Worm (Caenorhabditis elegans) whole organism, L1 larva: Measurements from ENCODE around the gene gsnl-1.

ENCODE experiments used
- C34B4.2 ChIP-seq: sonication (generic microtip); optimal IDR thresholded peaks from 2 replicates; lab custom pipeline; 2017; ENCODE audit warnings: mild to moderate bottlenecking, missing genetic modification characterization, missing compliant biosample characterization
- Y116A8C.19 ChIP-seq: sonication (generic microtip); optimal IDR thresholded peaks from 2 replicates; lab custom pipeline; 2016; ENCODE audit warnings: missing compliant biosample characterization, missing genetic modification characterization, borderline replicate concordance
- aly-2 ChIP-seq: fragments of 150-350 bp; optimal IDR thresholded peaks from 2 replicates; lab custom pipeline; 2014; ENCODE audit warnings: missing biosample characterization, missing genetic modification characterization
- ama-1 ChIP-seq: fragments of 150-350 bp; optimal IDR thresholded peaks from 2 replicates; lab custom pipeline; 2014
- blmp-1 ChIP-seq: fragments of 150-350 bp; optimal IDR thresholded peaks from 2 replicates; lab custom pipeline; 2014; ENCODE audit warnings: missing biosample characterization, missing genetic modification characterization
- ceh-63 ChIP-seq: fragments of 200-800 bp; sonication (Bioruptor generic); optimal IDR thresholded peaks from 2 replicates; lab custom pipeline; 2018; ENCODE audit warnings: mild to moderate bottlenecking, missing genetic modification characterization, missing compliant biosample characterization
- ceh-88 ChIP-seq: fragments of 200-800 bp; sonication (Bioruptor generic); IDR thresholded peaks from 2 replicates; pipeline ENCODE4 v1.3.6; 2022; ENCODE audit warnings: missing genetic modification characterization, missing compliant biosample characterization
- ceh-90 ChIP-seq: sonication (generic microtip); optimal IDR thresholded peaks from 2 replicates; lab custom pipeline; 2016; ENCODE audit warnings: missing genetic modification characterization, missing compliant biosample characterization
- dsc-1 ChIP-seq: sonication (generic microtip); optimal IDR thresholded peaks from 2 replicates; lab custom pipeline; 2016; ENCODE audit warnings: mild to moderate bottlenecking, missing genetic modification characterization, missing compliant biosample characterization
- egl-13 ChIP-seq: sonication (generic microtip); optimal IDR thresholded peaks from 2 replicates; lab custom pipeline; 2016; ENCODE audit warnings: missing genotype, missing genetic modification reagents, missing genetic modification characterization, missing compliant biosample characterization
- egl-27 ChIP-seq, 2 experiments: fragments of 150-350 bp in 1 of 2; sonication (generic microtip); optimal IDR thresholded peaks; 3 replicates each; lab custom pipeline; 2017 to 2018; ENCODE audit warnings: missing biosample characterization in 2 of 2, missing genetic modification characterization in 2 of 2, missing genetic modification reagents in 2 of 2
- elt-2 ChIP-seq: sonication (generic microtip); optimal IDR thresholded peaks from 2 replicates; lab custom pipeline; 2016; ENCODE audit warnings: missing genetic modification characterization, mild to moderate bottlenecking, inconsistent platforms, missing compliant biosample characterization, missing genetic modification reagents
- elt-3 ChIP-seq, 6 experiments: fragments of 150-350 bp in 1 of 6; sonication (generic microtip); optimal IDR thresholded peaks; 2 replicates each; lab custom pipeline; 2017 to 2018; ENCODE audit warnings: missing biosample characterization in 6 of 6, missing genetic modification characterization in 6 of 6, inconsistent platforms in 1 of 6
- ets-5 ChIP-seq: fragments of 200-800 bp; sonication (Bioruptor generic); IDR thresholded peaks from 2 replicates; pipeline ENCODE4 v1.3.6; 2022; ENCODE audit warnings: missing genetic modification characterization, missing compliant biosample characterization
- fkh-4 ChIP-seq: sonication (generic microtip); optimal IDR thresholded peaks from 2 replicates; lab custom pipeline; 2016; ENCODE audit warnings: missing compliant biosample characterization, missing genetic modification characterization, borderline replicate concordance
- fkh-8 ChIP-seq: sonication (generic microtip); optimal IDR thresholded peaks from 2 replicates; lab custom pipeline; 2016; ENCODE audit warnings: mild to moderate bottlenecking, missing genetic modification characterization, missing compliant biosample characterization
- lin-13 ChIP-seq: fragments of 150-350 bp; optimal IDR thresholded peaks from 2 replicates; lab custom pipeline; 2014; ENCODE audit warnings: missing biosample characterization, missing genetic modification reagents, missing genetic modification characterization
- lir-3 ChIP-seq: sonication (generic microtip); optimal IDR thresholded peaks from 2 replicates; lab custom pipeline; 2016; ENCODE audit warnings: mild to moderate bottlenecking, missing genetic modification characterization, moderate library complexity, missing compliant biosample characterization; ENCODE audit not compliant: poor library complexity
- mdl-1 ChIP-seq, 2 experiments: fragments of 150-350 bp; optimal IDR thresholded peaks; 2 replicates each; lab custom pipeline; 2014 to 2017; ENCODE audit warnings: missing biosample characterization in 2 of 2, missing genetic modification characterization in 2 of 2, inconsistent platforms in 1 of 2
- mep-1 ChIP-seq: fragments of 150-350 bp; optimal IDR thresholded peaks from 2 replicates; lab custom pipeline; 2014; ENCODE audit warnings: missing biosample characterization, missing genetic modification characterization
- nhr-12 ChIP-seq: sonication (generic microtip); optimal IDR thresholded peaks from 2 replicates; lab custom pipeline; 2017; ENCODE audit warnings: missing biosample characterization, missing genetic modification characterization
- nhr-20 ChIP-seq: sonication (generic microtip); optimal IDR thresholded peaks from 2 replicates; lab custom pipeline; 2016; ENCODE audit warnings: mild to moderate bottlenecking, missing genetic modification characterization, missing compliant biosample characterization
- nhr-47 ChIP-seq: sonication (generic microtip); optimal IDR thresholded peaks from 2 replicates; lab custom pipeline; 2016; ENCODE audit warnings: mild to moderate bottlenecking, missing genetic modification characterization, moderate library complexity, missing compliant biosample characterization
- nhr-71 ChIP-seq: sonication (generic microtip); optimal IDR thresholded peaks from 2 replicates; lab custom pipeline; 2016; ENCODE audit warnings: mild to moderate bottlenecking, missing genetic modification characterization, moderate library complexity, missing compliant biosample characterization
- nhr-76 ChIP-seq: sonication (generic microtip); optimal IDR thresholded peaks from 2 replicates; lab custom pipeline; 2017; ENCODE audit warnings: missing biosample characterization, missing genetic modification characterization
- pag-3 ChIP-seq: sonication (generic microtip); optimal IDR thresholded peaks from 2 replicates; lab custom pipeline; 2017; ENCODE audit warnings: missing genetic modification characterization, mild to moderate bottlenecking, missing compliant biosample characterization, antibody characterized with exemption, borderline replicate concordance; ENCODE audit not compliant: insufficient read depth
- pax-3 ChIP-seq: fragments of 200-800 bp; sonication (Bioruptor generic); optimal IDR thresholded peaks from 2 replicates; lab custom pipeline; 2018; ENCODE audit warnings: mild to moderate bottlenecking, missing genetic modification characterization, moderate library complexity, missing compliant biosample characterization
- snpc-4 ChIP-seq: fragments of 150-350 bp; optimal IDR thresholded peaks from 2 replicates; lab custom pipeline; 2014; ENCODE audit warnings: missing biosample characterization, missing genetic modification characterization
- snu-23 ChIP-seq: sonication (generic microtip); optimal IDR thresholded peaks from 2 replicates; lab custom pipeline; 2016; ENCODE audit warnings: missing genetic modification characterization, missing compliant biosample characterization
- sox-4 ChIP-seq: sonication (generic microtip); optimal IDR thresholded peaks from 2 replicates; lab custom pipeline; 2016; ENCODE audit warnings: missing genetic modification characterization, missing compliant biosample characterization
- swsn-7 ChIP-seq: sonication (generic microtip); optimal IDR thresholded peaks from 2 replicates; lab custom pipeline; 2016; ENCODE audit warnings: missing genetic modification characterization, missing compliant biosample characterization
- unc-30 ChIP-seq: sonication (generic microtip); optimal IDR thresholded peaks from 2 replicates; lab custom pipeline; 2017; ENCODE audit warnings: missing biosample characterization, missing genetic modification characterization
- unc-86 ChIP-seq: sonication (generic microtip); optimal IDR thresholded peaks from 2 replicates; lab custom pipeline; 2016; ENCODE audit warnings: missing genetic modification characterization, missing compliant biosample characterization
- unc-98 ChIP-seq: fragments of 200-800 bp; sonication (Bioruptor generic); IDR thresholded peaks from 2 replicates; pipeline ENCODE4 v1.3.6; 2022; ENCODE audit warnings: missing genetic modification characterization, missing compliant biosample characterization
- xbp-1 ChIP-seq: sonication (generic microtip); optimal IDR thresholded peaks from 2 replicates; lab custom pipeline; 2016; ENCODE audit warnings: missing genetic modification characterization, missing compliant biosample characterization
- zag-1 ChIP-seq: fragments of 150-350 bp; optimal IDR thresholded peaks from 2 replicates; lab custom pipeline; 2014; ENCODE audit warnings: missing biosample characterization, missing genetic modification characterization
- ztf-4 ChIP-seq: fragments of 150-350 bp; optimal IDR thresholded peaks from 2 replicates; lab custom pipeline; 2014; ENCODE audit warnings: missing biosample characterization, missing genetic modification characterization

gsnl-1 gene

DNA sequence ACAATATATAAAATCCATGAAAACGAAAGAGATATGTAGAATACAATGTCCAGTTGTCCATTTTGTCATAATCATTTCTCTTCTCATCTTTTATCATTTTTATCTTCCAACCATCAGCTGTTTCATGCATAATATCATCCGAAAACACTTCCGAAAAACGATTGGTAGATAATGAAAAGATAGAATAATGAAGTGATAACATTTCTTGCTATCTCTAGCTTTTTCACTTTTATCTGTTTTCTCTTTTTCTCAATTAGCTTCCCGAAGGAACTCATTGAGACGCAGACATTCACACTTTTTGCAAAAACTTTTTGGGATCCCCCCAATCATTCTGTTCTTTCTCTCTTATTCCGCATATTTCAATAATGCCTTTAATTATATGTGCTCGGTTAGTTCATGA, 42.9 kb upstream of the gsnl-1 start:
- TF ChIP-seq blmp-1 (tag; lab: Kevin White, UChicago) (peak; percentile 95), ceh-63 (GFP tag; lab: Kevin White, UChicago) (no peak), unc-86 (no peak), elt-2 (tag; lab: Kevin White, UChicago) (peak; percentile 60), nhr-20 (no peak), elt-3 (tag; optimal IDR thresholded peaks at IDR 0.05; lab: Kevin White, UChicago) (peak in 1 of 6 experiments; percentile 31)

DNA sequence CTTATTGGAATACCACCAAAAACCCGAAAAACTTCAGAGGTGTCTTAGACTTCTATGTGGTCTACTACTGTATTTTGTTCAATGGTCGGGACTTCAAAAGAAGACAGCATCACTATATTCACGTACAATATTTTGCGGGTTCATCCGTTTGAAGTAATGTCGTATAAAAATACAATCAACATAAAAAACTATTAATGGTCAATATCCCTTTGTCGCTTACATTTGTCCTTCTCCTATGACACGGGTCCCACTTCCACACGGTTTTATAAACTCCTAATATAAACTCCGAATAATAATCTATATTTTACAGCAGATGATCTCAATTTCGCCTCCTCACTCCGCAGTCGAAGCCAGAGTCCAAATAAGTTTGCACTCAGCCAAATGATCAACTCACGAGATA, 39.3 kb upstream of the gsnl-1 start:
- TF ChIP-seq C34B4.2 (no peak), lir-3 (tag; lab: Kevin White, UChicago) (no peak), unc-98 (GFP tag; lab: Robert Waterston, UW) (no peak), sox-4 (tag; lab: Kevin White, UChicago) (no peak), ztf-4 (tag; lab: Kevin White, UChicago) (no peak), ama-1 (no peak), snu-23 (GFP tag; lab: Kevin White, UChicago) (no peak), ceh-88 (GFP tag; lab: Robert Waterston, UW) (no peak), Y116A8C.19 (tag; lab: Kevin White, UChicago) (no peak), ceh-63 (GFP tag; lab: Kevin White, UChicago) (no peak), mdl-1 (tag; optimal IDR thresholded peaks at IDR 0.05; lab: Kevin White, UChicago) (no peak), ets-5 (GFP tag; lab: Robert Waterston, UW) (no peak), nhr-47 (no peak), xbp-1 (tag; lab: Kevin White, UChicago) (no peak), egl-27 (tag; optimal IDR thresholded peaks at IDR 0.05; lab: Kevin White, UChicago) (no peak)

DNA sequence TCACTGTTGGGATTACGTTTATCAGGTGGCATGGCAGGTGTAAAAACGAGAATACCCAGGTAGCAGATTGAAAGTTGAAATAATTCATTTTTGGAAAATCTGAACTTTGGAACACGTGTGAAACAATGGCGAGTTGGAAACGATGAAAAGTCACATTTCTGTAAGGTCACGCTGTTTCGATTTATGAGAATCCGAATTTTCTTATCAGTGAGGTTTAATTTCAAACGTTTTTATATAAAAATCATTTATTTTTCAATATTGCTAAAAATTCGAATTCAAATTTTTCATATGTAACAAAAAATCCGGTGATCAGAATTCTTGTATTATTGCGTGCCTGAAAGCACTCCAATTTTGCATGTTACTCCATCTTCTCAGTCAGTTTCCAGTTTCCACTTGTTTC, 34.2 kb upstream of the gsnl-1 start, which contains the start of gene F07D3.3:
Gene F07D3.3 (minus strand): TSS at position 101 of the 400 bp plus-strand sequence.
- TF ChIP-seq swsn-7 (tag; lab: Kevin White, UChicago): no peak
- TF ChIP-seq ceh-90 (tag; lab: Kevin White, UChicago): no peak
- TF ChIP-seq snpc-4 (tag; lab: Kevin White, UChicago): no peak
- no peak for TF ChIP-seq pag-3 (tag; lab: Kevin White, UChicago)
- no peak for TF ChIP-seq lin-13 (GFP tag; lab: Kevin White, UChicago)
- TF ChIP-seq nhr-76: no peak
- TF ChIP-seq unc-30 (tag; lab: Kevin White, UChicago): no peak
- no peak for TF ChIP-seq nhr-12 (tag; lab: Kevin White, UChicago)

DNA sequence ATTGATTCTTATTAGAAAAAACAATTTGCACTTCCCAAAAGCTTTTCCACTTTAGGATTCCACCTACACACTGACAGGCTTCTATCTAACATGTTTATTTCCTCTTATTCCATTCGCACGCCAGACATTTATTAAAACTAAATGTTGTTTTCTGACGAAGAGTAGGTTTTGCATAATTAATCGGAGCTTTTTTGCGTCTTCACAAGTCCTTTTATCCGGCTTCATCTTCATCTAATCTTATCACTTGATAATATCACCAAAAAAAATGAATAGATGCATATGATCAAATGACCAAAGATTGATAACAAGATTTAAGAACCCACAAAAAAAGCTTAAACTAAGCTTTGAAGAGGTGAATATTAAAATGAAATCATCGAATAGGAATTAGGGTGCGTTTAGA, 31.3 kb upstream of the gsnl-1 start:
- no peak for TF ChIP-seq C34B4.2
- TF ChIP-seq sox-4 (tag; lab: Kevin White, UChicago): peak; percentile 45
- peak; percentile 16 for TF ChIP-seq fkh-8 (tag; lab: Kevin White, UChicago)
- no peak for TF ChIP-seq blmp-1 (tag; lab: Kevin White, UChicago)
- no peak for TF ChIP-seq egl-27 (tag; optimal IDR thresholded peaks at IDR 0.05; lab: Kevin White, UChicago)
- TF ChIP-seq aly-2 (tag; lab: Kevin White, UChicago): no peak
- TF ChIP-seq egl-13 (tag; lab: Kevin White, UChicago): peak; percentile 47
- TF ChIP-seq zag-1 (tag; lab: Kevin White, UChicago): no peak
- TF ChIP-seq dsc-1 (tag; lab: Kevin White, UChicago): peak; percentile 98
- no peak for TF ChIP-seq mep-1 (tag; lab: Kevin White, UChicago)
- no peak for TF ChIP-seq snu-23 (GFP tag; lab: Kevin White, UChicago)
- TF ChIP-seq fkh-4 (tag; lab: Kevin White, UChicago): peak; percentile 52
- TF ChIP-seq nhr-47: peak; percentile 22
- TF ChIP-seq nhr-71 (tag; lab: Kevin White, UChicago): peak; percentile 35
- peak; percentile 80 for TF ChIP-seq pax-3 (tag; lab: Kevin White, UChicago)
- TF ChIP-seq, all 84 proteins: peak for 8
